Fruit fly (Drosophila melanogaster) Kc167 (cell line): ENCODE results near the gene Cpr62Ba.

Source experiments
- Myc ChIP-seq: fragments of >200 bp; optimal IDR thresholded peaks from 2 replicates; lab custom pipeline; 2017; ENCODE audit warnings: missing external identifiers
- h ChIP-seq: fragments of >200 bp; optimal IDR thresholded peaks from 3 replicates; lab custom pipeline; 2018; ENCODE audit warnings: missing external identifiers
- psq ChIP-seq: fragments of >200 bp; optimal IDR thresholded peaks from 2 replicates; lab custom pipeline; 2017; ENCODE audit warnings: missing external identifiers

dm6 chr3L:1861794-1862447, 30.3 kb upstream of the Cpr62Ba start, which contains the start of gene Rap1:
- no peak for TF ChIP-seq h (lab: Kevin White, UChicago)
- no peak for TF ChIP-seq Myc (lab: Kevin White, UChicago)
- no peak for TF ChIP-seq psq (lab: Kevin White, UChicago)
